Worm (Caenorhabditis elegans): ENCODE results near the gene rabn-5.

- TF ChIP-seq hlh-13 (GFP tag; optimal IDR thresholded peaks at IDR 0.05), result no peak
- no peak for TF ChIP-seq pqm-1 (tag; optimal IDR thresholded peaks at IDR 0.05)
- TF ChIP-seq pha-2 (tag; optimal IDR thresholded peaks at IDR 0.05), result no peak
- no peak for TF ChIP-seq dve-1 (tag; optimal IDR thresholded peaks at IDR 0.05)
- TF ChIP-seq ama-1 (optimal IDR thresholded peaks at IDR 0.05), result no peak
- TF ChIP-seq ceh-2 (tag; optimal IDR thresholded peaks at IDR 0.05), result no peak
Measured at ce11 chrIII:5823617-5824016, 40.7 kb upstream of the rabn-5 start, which contains the start of gene R12B2.8.

Data from whole organism, late embryonic.